Worm (Caenorhabditis elegans) whole organism, L2 larva: ENCODE results near the gene nac-3.

Source experiments
- crh-2 ChIP-seq: sonication (generic microtip); optimal IDR thresholded peaks from 2 replicates; lab custom pipeline; 2017; ENCODE audit warnings: missing biosample characterization, missing genetic modification characterization
- elt-1 ChIP-seq: fragments of 150-350 bp; optimal IDR thresholded peaks from 2 replicates; lab custom pipeline; 2014; ENCODE audit warnings: missing biosample characterization, missing genetic modification characterization
- fos-1 ChIP-seq: fragments of 150-350 bp; optimal IDR thresholded peaks from 2 replicates; lab custom pipeline; 2014; ENCODE audit warnings: missing biosample characterization, missing genetic modification characterization
- mdl-1 ChIP-seq, 2 experiments: fragments of 150-350 bp in 1 of 2; sonication (generic microtip) in 1 of 2; optimal IDR thresholded peaks; 2 replicates each; lab custom pipeline; 2017; ENCODE audit warnings: missing biosample characterization in 2 of 2, missing genetic modification characterization in 2 of 2
- nhr-11 ChIP-seq: fragments of 150-350 bp; optimal IDR thresholded peaks from 2 replicates; lab custom pipeline; 2014; ENCODE audit warnings: missing biosample characterization, missing genetic modification characterization
- nhr-12 ChIP-seq: fragments of 150-350 bp; optimal IDR thresholded peaks from 2 replicates; lab custom pipeline; 2014; ENCODE audit warnings: missing biosample characterization, missing genetic modification characterization
- nhr-237 ChIP-seq: fragments of 150-350 bp; optimal IDR thresholded peaks from 2 replicates; lab custom pipeline; 2014; ENCODE audit warnings: missing biosample characterization, missing genetic modification characterization
- unc-39 ChIP-seq: fragments of 150-350 bp; optimal IDR thresholded peaks from 2 replicates; lab custom pipeline; 2014; ENCODE audit warnings: missing biosample characterization, missing genetic modification characterization
- ztf-1 ChIP-seq: fragments of 200-800 bp; sonication (Bioruptor generic); conservative IDR thresholded peaks from 2 replicates; pipeline ENCODE4 v1.3.6; 2022; ENCODE audit warnings: missing genetic modification characterization, missing compliant biosample characterization

DNA sequence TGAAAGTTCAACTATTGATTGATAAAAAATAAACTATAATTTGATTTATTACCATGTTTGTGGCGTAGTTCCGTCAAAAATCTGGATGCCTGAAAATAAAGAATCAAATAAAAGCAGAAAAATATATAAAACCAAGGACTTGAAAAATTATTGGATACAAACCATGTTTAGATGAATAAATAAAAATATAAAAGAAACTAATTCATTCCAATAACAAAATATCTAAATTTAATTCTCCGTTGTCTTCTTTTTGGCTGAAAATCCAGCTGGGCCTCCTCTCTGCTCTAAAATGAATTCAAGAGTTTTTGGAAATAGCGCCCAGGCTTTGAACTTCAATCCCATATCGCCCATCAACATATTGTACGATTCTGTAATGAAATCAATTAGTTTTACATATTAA, 39.6 kb upstream of the nac-3 start, which contains the start of gene vps-29:
- TF ChIP-seq fos-1 (tag; lab: Kevin White, UChicago) (no peak), nhr-237 (tag; lab: Kevin White, UChicago) (no peak), unc-39 (tag; lab: Kevin White, UChicago) (no peak), nhr-11 (tag; lab: Kevin White, UChicago) (no peak), ztf-1 (no peak), crh-2 (no peak), nhr-12 (tag; lab: Kevin White, UChicago) (no peak), mdl-1 (tag; optimal IDR thresholded peaks at IDR 0.05; lab: Kevin White, UChicago) (no peak), elt-1 (tag; lab: Kevin White, UChicago) (no peak)
